Fruit fly (Drosophila melanogaster) whole organism, embryonic: ENCODE data around the gene kibra.

Experiments used
- Abd-B ChIP-seq: fragments of 200-800 bp; sonication (Bioruptor generic); optimal IDR thresholded peaks from 2 replicates; lab custom pipeline; 2018; ENCODE audit warnings: missing biosample characterization, mild to moderate bottlenecking, missing genetic modification characterization, moderate library complexity
- Ada2b ChIP-seq: fragments of 200-800 bp; sonication (Bioruptor generic); IDR thresholded peaks from 2 replicates; pipeline ENCODE4 v1.3.6; 2022; ENCODE audit warnings: missing biosample characterization, missing genetic modification characterization
- Atf-2 ChIP-seq: fragments of 200-800 bp; sonication (Bioruptor generic); optimal IDR thresholded peaks from 2 replicates; lab custom pipeline; 2016; ENCODE audit warnings: missing biosample characterization, missing genetic modification characterization
- CG10147 ChIP-seq: fragments of 200-800 bp; sonication (Bioruptor generic); optimal IDR thresholded peaks from 2 replicates; lab custom pipeline; 2019; ENCODE audit warnings: missing biosample characterization, mild to moderate bottlenecking, missing genetic modification characterization, moderate library complexity
- CG10274 ChIP-seq: fragments of 200-800 bp; sonication (Bioruptor generic); optimal IDR thresholded peaks from 3 replicates; lab custom pipeline; 2017; ENCODE audit warnings: missing biosample characterization, mild to moderate bottlenecking, missing genetic modification characterization
- CG10654 ChIP-seq: fragments of 200-800 bp; sonication (Bioruptor generic); optimal IDR thresholded peaks from 2 replicates; lab custom pipeline; 2016; ENCODE audit warnings: missing biosample characterization, missing genetic modification characterization
- CG11085 ChIP-seq: fragments of 200-800 bp; sonication (Bioruptor generic); IDR thresholded peaks from 2 replicates; pipeline ENCODE4 v1.3.6; 2022; ENCODE audit warnings: missing biosample characterization, missing genetic modification characterization
- CG11504 ChIP-seq: fragments of 200-800 bp; sonication (Bioruptor generic); optimal IDR thresholded peaks from 3 replicates; lab custom pipeline; 2019; ENCODE audit warnings: missing biosample characterization, mild to moderate bottlenecking, missing genetic modification characterization, moderate library complexity
- CG11696 ChIP-seq: fragments of 200-800 bp; sonication (Bioruptor generic); IDR thresholded peaks from 2 replicates; pipeline ENCODE4 v1.3.6; 2022; ENCODE audit warnings: missing biosample characterization, missing genetic modification characterization
- CG13296 ChIP-seq: fragments of 200-800 bp; sonication (Bioruptor generic); optimal IDR thresholded peaks from 3 replicates; lab custom pipeline; 2018; ENCODE audit warnings: missing biosample characterization, mild to moderate bottlenecking, missing genetic modification characterization
- CG17328 ChIP-seq: fragments of 200-800 bp; sonication (Bioruptor generic); IDR thresholded peaks from 2 replicates; pipeline ENCODE4 v1.3.6; 2022; ENCODE audit warnings: missing biosample characterization, missing genetic modification characterization
- CG17359 ChIP-seq: fragments of 200-800 bp; sonication (Bioruptor generic); optimal IDR thresholded peaks from 3 replicates; lab custom pipeline; 2018; ENCODE audit warnings: missing biosample characterization, mild to moderate bottlenecking, missing genetic modification characterization, moderate library complexity
- CG17361 ChIP-seq: fragments of 200-800 bp; sonication (Bioruptor generic); IDR thresholded peaks from 3 replicates; pipeline ENCODE4 v1.3.6; 2022; ENCODE audit warnings: missing biosample characterization, missing genetic modification characterization
- CG17568 ChIP-seq: fragments of 200-800 bp; sonication (Bioruptor generic); optimal IDR thresholded peaks from 2 replicates; lab custom pipeline; 2018; ENCODE audit warnings: missing biosample characterization, mild to moderate bottlenecking, missing genetic modification characterization, moderate library complexity
- CG17802 ChIP-seq: fragments of 200-800 bp; sonication (Bioruptor generic); optimal IDR thresholded peaks from 2 replicates; lab custom pipeline; 2018; ENCODE audit warnings: missing biosample characterization, mild to moderate bottlenecking, missing genetic modification characterization, moderate library complexity
- CG2199 ChIP-seq: fragments of 200-800 bp; sonication (Bioruptor generic); IDR thresholded peaks from 3 replicates; pipeline ENCODE4 v1.3.6; 2022; ENCODE audit warnings: missing biosample characterization, missing genetic modification characterization
- CG3407 ChIP-seq: fragments of 200-800 bp; sonication (Bioruptor generic); optimal IDR thresholded peaks from 2 replicates; lab custom pipeline; 2018; ENCODE audit warnings: missing biosample characterization, mild to moderate bottlenecking, missing genetic modification characterization
- CG4820 ChIP-seq: fragments of 200-800 bp; sonication (Bioruptor generic); optimal IDR thresholded peaks from 3 replicates; lab custom pipeline; 2016; ENCODE audit warnings: missing biosample characterization, missing genetic modification characterization
- CG8089 ChIP-seq: fragments of 200-800 bp; sonication (Bioruptor generic); optimal IDR thresholded peaks from 3 replicates; lab custom pipeline; 2016; ENCODE audit warnings: missing biosample characterization, missing genetic modification characterization
- CHES-1-like ChIP-seq: fragments of 200-800 bp; sonication (Bioruptor generic); optimal IDR thresholded peaks from 2 replicates; lab custom pipeline; 2016; ENCODE audit warnings: missing biosample characterization, missing genetic modification characterization
- Dad ChIP-seq: fragments of 200-800 bp; sonication (Bioruptor generic); optimal IDR thresholded peaks from 3 replicates; lab custom pipeline; 2016; ENCODE audit warnings: missing biosample characterization, missing genetic modification characterization
- Doc3 ChIP-seq: fragments of 200-800 bp; sonication (Bioruptor generic); IDR thresholded peaks from 3 replicates; pipeline ENCODE4 v1.3.6; 2022; ENCODE audit warnings: missing biosample characterization, missing genetic modification characterization; ENCODE audit not compliant: partially characterized antibody
- Eip74EF ChIP-seq, 2 experiments: fragments of 200-800 bp in 1 of 2; fragments of >200 bp in 1 of 2; sonication (Bioruptor generic) in 1 of 2; optimal IDR thresholded peaks; 2 replicates each; lab custom pipeline; 2017 to 2019; ENCODE audit warnings: missing biosample characterization in 2 of 2, missing genetic modification characterization in 2 of 2, mild to moderate bottlenecking in 1 of 2, moderate library complexity in 1 of 2
- HLH3B ChIP-seq: fragments of 200-800 bp; sonication (Bioruptor generic); IDR thresholded peaks from 2 replicates; pipeline ENCODE4 v1.3.6; 2022; ENCODE audit warnings: missing biosample characterization, missing genetic modification characterization
- HLH4C ChIP-seq: fragments of 200-800 bp; sonication (Bioruptor generic); IDR thresholded peaks from 3 replicates; pipeline ENCODE4 v1.3.6; 2022; ENCODE audit warnings: missing biosample characterization, missing genetic modification characterization; ENCODE audit not compliant: partially characterized antibody
- Lhr ChIP-seq: fragments of 200-800 bp; sonication (Bioruptor generic); optimal IDR thresholded peaks from 3 replicates; lab custom pipeline; 2017; ENCODE audit warnings: mild to moderate bottlenecking, missing biosample characterization, missing genetic modification reagents, missing genetic modification characterization
- Max ChIP-seq: fragments of 200-800 bp; sonication (Bioruptor generic); optimal IDR thresholded peaks from 2 replicates; lab custom pipeline; 2016; ENCODE audit warnings: missing biosample characterization, mild to moderate bottlenecking, missing genetic modification characterization
- Meics ChIP-seq: fragments of 200-800 bp; sonication (Bioruptor generic); optimal IDR thresholded peaks from 2 replicates; lab custom pipeline; 2017; ENCODE audit warnings: missing biosample characterization, mild to moderate bottlenecking, missing genetic modification characterization
- Mrtf ChIP-seq: fragments of 200-800 bp; sonication (Bioruptor generic); IDR thresholded peaks from 3 replicates; pipeline ENCODE4 v1.3.6; 2022; ENCODE audit warnings: missing biosample characterization, missing genetic modification characterization
- Ptx1 ChIP-seq: fragments of 200-800 bp; sonication (Bioruptor generic); IDR thresholded peaks from 2 replicates; pipeline ENCODE4 v1.3.6; 2022; ENCODE audit warnings: missing biosample characterization, missing genetic modification characterization
- Side ChIP-seq: fragments of 200-800 bp; sonication (Bioruptor generic); optimal IDR thresholded peaks from 2 replicates; lab custom pipeline; 2016; ENCODE audit warnings: missing biosample characterization, missing genetic modification characterization
- crol ChIP-seq: fragments of 200-800 bp; sonication (Bioruptor generic); IDR thresholded peaks from 2 replicates; pipeline ENCODE4 v1.3.6; 2022; ENCODE audit warnings: missing biosample characterization, missing genetic modification characterization
- da ChIP-seq: fragments of 200-800 bp; sonication (Bioruptor generic); optimal IDR thresholded peaks from 2 replicates; lab custom pipeline; 2016; ENCODE audit warnings: missing biosample characterization, missing genetic modification characterization
- fd3F ChIP-seq: fragments of 200-800 bp; sonication (Bioruptor generic); optimal IDR thresholded peaks from 2 replicates; lab custom pipeline; 2018; ENCODE audit warnings: missing biosample characterization, mild to moderate bottlenecking, missing genetic modification characterization, moderate library complexity
- fru ChIP-seq: fragments of >200 bp; optimal IDR thresholded peaks from 2 replicates; lab custom pipeline; 2017
- gce ChIP-seq: fragments of 200-800 bp; sonication (Bioruptor generic); IDR thresholded peaks from 3 replicates; pipeline ENCODE4 v1.3.6; 2022; ENCODE audit warnings: missing biosample characterization, missing genetic modification characterization
- grau ChIP-seq: fragments of 200-800 bp; optimal IDR thresholded peaks from 3 replicates; lab custom pipeline; 2019; ENCODE audit warnings: missing biosample characterization, mild to moderate bottlenecking, missing genetic modification characterization, moderate library complexity
- hb ChIP-seq: fragments of 200-800 bp; sonication (Bioruptor generic); IDR thresholded peaks from 3 replicates; pipeline ENCODE4 v1.3.6; 2022; ENCODE audit warnings: missing biosample characterization, missing genetic modification characterization; ENCODE audit not compliant: partially characterized antibody
- jing ChIP-seq: fragments of 200-800 bp; sonication (Bioruptor generic); optimal IDR thresholded peaks from 2 replicates; lab custom pipeline; 2018; ENCODE audit warnings: missing biosample characterization, mild to moderate bottlenecking, missing genetic modification characterization
- lmd ChIP-seq: fragments of 200-800 bp; sonication (Bioruptor generic); IDR thresholded peaks from 2 replicates; pipeline ENCODE4 v1.3.6; 2022; ENCODE audit warnings: missing biosample characterization, missing genetic modification characterization
- mirr ChIP-seq: fragments of 200-800 bp; sonication (Bioruptor generic); optimal IDR thresholded peaks from 3 replicates; lab custom pipeline; 2018; ENCODE audit warnings: missing biosample characterization, mild to moderate bottlenecking, missing genetic modification characterization
- onecut ChIP-seq: fragments of 200-800 bp; sonication (Bioruptor generic); IDR thresholded peaks from 2 replicates; pipeline ENCODE4 v1.3.6; 2022; ENCODE audit warnings: missing biosample characterization, missing genetic modification characterization
- peb ChIP-seq: fragments of 200-800 bp; sonication (Bioruptor generic); IDR thresholded peaks from 2 replicates; pipeline ENCODE4 v1.3.6; 2022; ENCODE audit warnings: missing biosample characterization, missing genetic modification characterization
- pita ChIP-seq: fragments of 200-800 bp; sonication (Bioruptor generic); optimal IDR thresholded peaks from 2 replicates; lab custom pipeline; 2017; ENCODE audit warnings: missing biosample characterization, mild to moderate bottlenecking, missing genetic modification characterization
- sd ChIP-seq: fragments of 200-800 bp; sonication (Bioruptor generic); optimal IDR thresholded peaks from 3 replicates; lab custom pipeline; 2018; ENCODE audit warnings: missing biosample characterization, mild to moderate bottlenecking, missing genetic modification characterization, moderate library complexity
- seq ChIP-seq: fragments of 200-800 bp; sonication (Bioruptor generic); IDR thresholded peaks from 2 replicates; pipeline ENCODE4 v1.3.6; 2022; ENCODE audit warnings: missing biosample characterization, missing genetic modification characterization
- sima ChIP-seq: fragments of 200-800 bp; sonication (Bioruptor generic); optimal IDR thresholded peaks from 2 replicates; lab custom pipeline; 2016; ENCODE audit warnings: missing biosample characterization, missing genetic modification characterization
- slp2 ChIP-seq: fragments of 200-800 bp; sonication (Bioruptor generic); optimal IDR thresholded peaks from 2 replicates; lab custom pipeline; 2016; ENCODE audit warnings: missing biosample characterization, missing genetic modification characterization
- sna ChIP-seq: fragments of 200-800 bp; sonication (Bioruptor generic); IDR thresholded peaks from 2 replicates; pipeline ENCODE4 v1.3.6; 2022; ENCODE audit warnings: missing biosample characterization, missing genetic modification characterization; ENCODE audit not compliant: partially characterized antibody
- tx ChIP-seq: fragments of 200-800 bp; sonication (Bioruptor generic); optimal IDR thresholded peaks from 2 replicates; lab custom pipeline; 2016; ENCODE audit warnings: missing biosample characterization, missing genetic modification characterization
- unc-4 ChIP-seq: fragments of 200-800 bp; sonication (Bioruptor generic); IDR thresholded peaks from 2 replicates; pipeline ENCODE4 v1.3.6; 2022; ENCODE audit warnings: missing biosample characterization, missing genetic modification characterization; ENCODE audit not compliant: partially characterized antibody

The kibra gene

dm6 chr3R:14706860-14707259, 17.2 kb downstream of the kibra start (continued):
- TF ChIP-seq pita (GFP tag; lab: Kevin White, UChicago) (no peak), HLH4C (peak; percentile 91), CG11696 (no peak), Doc3 (GFP tag; lab: Robert Waterston, UW) (no peak), jing (GFP tag; lab: Kevin White, UChicago) (peak; percentile 13), Lhr (GFP tag; lab: Kevin White, UChicago) (no peak), Ptx1 (GFP tag; lab: Robert Waterston, UW) (peak; percentile 80), Ada2b (GFP tag; lab: Robert Waterston, UW) (peak; percentile 76), mirr (GFP tag; lab: Kevin White, UChicago) (no peak), Abd-B (GFP tag; lab: Kevin White, UChicago) (peak; percentile 19), sima (GFP tag; lab: Kevin White, UChicago) (no peak), unc-4 (GFP tag; lab: Robert Waterston, UW) (peak; percentile 45; the same call in 1 of the 2 replicates), CG10654 (no peak), CG17359 (peak; percentile 51), peb (GFP tag; lab: Robert Waterston, UW) (no peak), CG17328 (GFP tag; lab: Robert Waterston, UW) (peak; percentile 67), lmd (GFP tag; lab: Robert Waterston, UW) (peak; percentile 77), Max (GFP tag; lab: Kevin White, UChicago) (no peak), crol (0 out of 2 replicates have a peak, but pooled peaks have one; percentile 17), Eip74EF (GFP tag; optimal IDR thresholded peaks at IDR 0.05; lab: Kevin White, UChicago) (no peak), CG17802 (no peak), CG11504 (tag; lab: Kevin White, UChicago) (peak; percentile 57), hb (GFP tag; lab: Robert Waterston, UW) (peak; percentile 74; the same call in 2 of the 3 replicates), CG11085 (GFP tag; lab: Robert Waterston, UW) (peak; percentile 39; the same call in 1 of the 2 replicates), onecut (peak; percentile 36), gce (GFP tag; lab: Robert Waterston, UW) (peak; percentile 59; the same call in 1 of the 3 replicates), CG17361 (GFP tag; lab: Robert Waterston, UW) (peak; percentile 43; the same call in 1 of the 3 replicates), CG8089 (peak; percentile 19), grau (tag; lab: Kevin White, UChicago) (peak; percentile 51), da (GFP tag; lab: Kevin White, UChicago) (no peak), CG10147 (GFP tag; lab: Kevin White, UChicago) (no peak), Atf-2 (GFP tag; lab: Kevin White, UChicago) (peak; percentile 12), sna (GFP tag; lab: Robert Waterston, UW) (peak; percentile 50; the same call in 1 of the 2 replicates), HLH3B (GFP tag; lab: Robert Waterston, UW) (peak; percentile 72), fd3F (peak; percentile 21), Mrtf (GFP tag; lab: Robert Waterston, UW) (peak; percentile 64; the same call in 2 of the 3 replicates), Dad (peak; percentile 13), CG4820 (peak; percentile 16), CG3407 (GFP tag; lab: Kevin White, UChicago) (no peak), CG2199 (GFP tag; lab: Robert Waterston, UW) (no peak), Side (GFP tag; lab: Kevin White, UChicago) (no peak), CHES-1-like (GFP tag; lab: Kevin White, UChicago) (peak; percentile 28), Meics (peak; percentile 54), seq (GFP tag; lab: Robert Waterston, UW) (peak; percentile 63), tx (peak; percentile 53), CG13296 (GFP tag; lab: Kevin White, UChicago) (peak; percentile 19), CG17568 (peak; percentile 15), fru (lab: Kevin White, UChicago) (no peak), sd (tag; lab: Kevin White, UChicago) (peak; percentile 89), CG10274 (GFP tag; lab: Kevin White, UChicago) (no peak), slp2 (GFP tag; lab: Kevin White, UChicago) (no peak)
